Fruit fly (Drosophila melanogaster) whole organism, prepupa: Measurements from ENCODE around the gene CG14626.

ENCODE experiments used
- CG10631 ChIP-seq: fragments of 200-800 bp; sonication (Bioruptor generic); optimal IDR thresholded peaks from 2 replicates; lab custom pipeline; 2016; ENCODE audit warnings: missing biosample characterization, missing genetic modification characterization
- CG11762 ChIP-seq: fragments of 200-800 bp; sonication (Bioruptor generic); optimal IDR thresholded peaks from 3 replicates; lab custom pipeline; 2016; ENCODE audit warnings: missing biosample characterization, missing genetic modification characterization; ENCODE audit not compliant: insufficient read depth
- CG11902 ChIP-seq: fragments of 200-800 bp; sonication (Bioruptor generic); optimal IDR thresholded peaks from 3 replicates; lab custom pipeline; 2016; ENCODE audit warnings: missing biosample characterization, missing genetic modification characterization
- CG15336 ChIP-seq: fragments of 200-800 bp; sonication (Bioruptor generic); IDR thresholded peaks from 2 replicates; pipeline ENCODE4 v1.3.6; 2022; ENCODE audit warnings: missing biosample characterization, missing genetic modification characterization
- CG1621 ChIP-seq: fragments of 200-800 bp; sonication (Bioruptor generic); optimal IDR thresholded peaks from 3 replicates; lab custom pipeline; 2018; ENCODE audit warnings: missing biosample characterization, mild to moderate bottlenecking, missing genetic modification characterization
- CG16779 ChIP-seq: fragments of 200-800 bp; sonication (Bioruptor generic); optimal IDR thresholded peaks from 3 replicates; lab custom pipeline; 2017; ENCODE audit warnings: missing biosample characterization, mild to moderate bottlenecking, missing genetic modification characterization
- CG3032 ChIP-seq: fragments of 200-800 bp; optimal IDR thresholded peaks from 2 replicates; lab custom pipeline; 2019; ENCODE audit warnings: missing biosample characterization, mild to moderate bottlenecking, missing genetic modification characterization, moderate library complexity
- CG31627 ChIP-seq: fragments of 200-800 bp; sonication (Bioruptor generic); optimal IDR thresholded peaks from 3 replicates; lab custom pipeline; 2016; ENCODE audit warnings: missing biosample characterization, missing genetic modification characterization
- CG32006 ChIP-seq: fragments of 200-800 bp; sonication (Bioruptor generic); optimal IDR thresholded peaks from 3 replicates; lab custom pipeline; 2017; ENCODE audit warnings: missing biosample characterization, mild to moderate bottlenecking, missing genetic modification characterization
- CG34406 ChIP-seq: fragments of 200-800 bp; sonication (Bioruptor generic); optimal IDR thresholded peaks from 3 replicates; lab custom pipeline; 2016; ENCODE audit warnings: missing biosample characterization, missing genetic modification characterization
- CG4318 ChIP-seq: fragments of 200-800 bp; sonication (Bioruptor generic); optimal IDR thresholded peaks from 3 replicates; lab custom pipeline; 2017; ENCODE audit warnings: missing biosample characterization, mild to moderate bottlenecking, missing genetic modification characterization
- CG6163 ChIP-seq: fragments of 200-800 bp; sonication (Bioruptor generic); IDR thresholded peaks from 3 replicates; pipeline ENCODE4 v1.3.6; 2022; ENCODE audit warnings: missing biosample characterization, missing genetic modification characterization
- CG6276 ChIP-seq: fragments of 200-800 bp; sonication (Bioruptor generic); optimal IDR thresholded peaks from 2 replicates; lab custom pipeline; 2017; ENCODE audit warnings: missing biosample characterization, mild to moderate bottlenecking, missing genetic modification characterization
- CG6792 ChIP-seq: fragments of 200-800 bp; sonication (Bioruptor generic); optimal IDR thresholded peaks from 3 replicates; lab custom pipeline; 2016; ENCODE audit warnings: missing biosample characterization, missing genetic modification characterization
- CG6808 ChIP-seq: fragments of 200-800 bp; sonication (Bioruptor generic); optimal IDR thresholded peaks from 3 replicates; lab custom pipeline; 2017; ENCODE audit warnings: missing biosample characterization, missing genetic modification characterization, mild to moderate bottlenecking, moderate library complexity, missing genetic modification reagents
- CG6854 ChIP-seq: fragments of 200-800 bp; sonication (Bioruptor generic); optimal IDR thresholded peaks from 2 replicates; lab custom pipeline; 2017; ENCODE audit warnings: missing biosample characterization, mild to moderate bottlenecking, missing genetic modification characterization
- CG7368 ChIP-seq: fragments of 200-800 bp; sonication (Bioruptor generic); optimal IDR thresholded peaks from 3 replicates; lab custom pipeline; 2016; ENCODE audit warnings: missing biosample characterization, missing genetic modification characterization
- CG8119 ChIP-seq: fragments of 200-800 bp; sonication (Bioruptor generic); IDR thresholded peaks from 3 replicates; pipeline ENCODE4 v1.3.6; 2022; ENCODE audit warnings: missing biosample characterization, missing genetic modification characterization
- CG8319 ChIP-seq: fragments of 200-800 bp; sonication (Bioruptor generic); optimal IDR thresholded peaks from 3 replicates; lab custom pipeline; 2016; ENCODE audit warnings: missing biosample characterization, missing genetic modification characterization
- CG8632 ChIP-seq: fragments of 200-800 bp; sonication (Bioruptor generic); optimal IDR thresholded peaks from 3 replicates; lab custom pipeline; 2016; ENCODE audit warnings: missing biosample characterization, missing genetic modification characterization
- CG9139 ChIP-seq: fragments of 200-800 bp; sonication (Bioruptor generic); optimal IDR thresholded peaks from 3 replicates; lab custom pipeline; 2017; ENCODE audit warnings: missing biosample characterization, mild to moderate bottlenecking, missing genetic modification characterization
- Eip75B ChIP-seq: fragments of 200-800 bp; sonication (Bioruptor generic); optimal IDR thresholded peaks from 3 replicates; lab custom pipeline; 2016; ENCODE audit warnings: missing biosample characterization, missing genetic modification characterization
- Eip78C ChIP-seq: fragments of 200-800 bp; sonication (Bioruptor generic); peaks from one replicate; lab custom pipeline; 2016; ENCODE audit warnings: missing biosample characterization, missing genetic modification characterization
- Eip93F ChIP-seq: fragments of 200-800 bp; sonication (Bioruptor generic); optimal IDR thresholded peaks from 2 replicates; lab custom pipeline; 2016; ENCODE audit warnings: missing biosample characterization, mild to moderate bottlenecking, missing genetic modification characterization
- Ets21C ChIP-seq: fragments of 200-800 bp; sonication (Bioruptor generic); optimal IDR thresholded peaks from 3 replicates; lab custom pipeline; 2016; ENCODE audit warnings: missing biosample characterization, missing genetic modification characterization
- Ets96B ChIP-seq: fragments of 200-800 bp; optimal IDR thresholded peaks from 2 replicates; lab custom pipeline; 2019; ENCODE audit warnings: missing biosample characterization, mild to moderate bottlenecking, missing genetic modification characterization, moderate library complexity
- Hr39 ChIP-seq: fragments of 200-800 bp; sonication (Bioruptor generic); optimal IDR thresholded peaks from 2 replicates; lab custom pipeline; 2016; ENCODE audit warnings: missing biosample characterization, missing genetic modification characterization
- Hr4 ChIP-seq: fragments of 200-800 bp; sonication (Bioruptor generic); optimal IDR thresholded peaks from 3 replicates; lab custom pipeline; 2016; ENCODE audit warnings: missing biosample characterization, missing genetic modification characterization
- Lpt ChIP-seq: fragments of 200-800 bp; sonication (Bioruptor generic); optimal IDR thresholded peaks from 3 replicates; lab custom pipeline; 2016; ENCODE audit warnings: missing biosample characterization, missing genetic modification characterization
- Met ChIP-seq: fragments of 200-800 bp; sonication (Bioruptor generic); optimal IDR thresholded peaks from 3 replicates; lab custom pipeline; 2016; ENCODE audit warnings: missing biosample characterization, missing genetic modification characterization
- OdsH ChIP-seq: fragments of 200-800 bp; sonication (Bioruptor generic); optimal IDR thresholded peaks from 3 replicates; lab custom pipeline; 2016; ENCODE audit warnings: missing biosample characterization, missing genetic modification characterization
- Sox102F ChIP-seq: fragments of 200-800 bp; sonication (Bioruptor generic); optimal IDR thresholded peaks from 2 replicates; lab custom pipeline; 2016; ENCODE audit warnings: missing biosample characterization, mild to moderate bottlenecking, missing genetic modification characterization
- Sox14 ChIP-seq: fragments of 200-800 bp; sonication (Bioruptor generic); optimal IDR thresholded peaks from 3 replicates; lab custom pipeline; 2016; ENCODE audit warnings: missing biosample characterization, missing genetic modification characterization
- achi ChIP-seq: fragments of 200-800 bp; sonication (Bioruptor generic); optimal IDR thresholded peaks from 3 replicates; lab custom pipeline; 2016; ENCODE audit warnings: missing biosample characterization, missing genetic modification characterization
- cyc ChIP-seq: fragments of 200-800 bp; sonication (Bioruptor generic); optimal IDR thresholded peaks from 3 replicates; lab custom pipeline; 2016; ENCODE audit warnings: missing biosample characterization, missing genetic modification characterization
- dac ChIP-seq: fragments of 200-800 bp; sonication (Bioruptor generic); optimal IDR thresholded peaks from 2 replicates; lab custom pipeline; 2017; ENCODE audit warnings: missing biosample characterization, mild to moderate bottlenecking, missing genetic modification characterization
- dsx ChIP-seq: fragments of 200-800 bp; optimal IDR thresholded peaks from 3 replicates; lab custom pipeline; 2019; ENCODE audit warnings: missing biosample characterization, mild to moderate bottlenecking, missing genetic modification characterization, moderate library complexity; ENCODE audit not compliant: poor library complexity, severe bottlenecking
- eg ChIP-seq: fragments of 200-800 bp; sonication (Bioruptor generic); IDR thresholded peaks from 3 replicates; pipeline ENCODE4 v1.3.6; 2022; ENCODE audit warnings: missing biosample characterization, missing genetic modification characterization
- esn ChIP-seq: fragments of 200-800 bp; sonication (Bioruptor generic); optimal IDR thresholded peaks from 2 replicates; lab custom pipeline; 2016; ENCODE audit warnings: missing biosample characterization, mild to moderate bottlenecking, missing genetic modification characterization, moderate library complexity
- fd59A ChIP-seq: fragments of 200-800 bp; sonication (Bioruptor generic); optimal IDR thresholded peaks from 2 replicates; lab custom pipeline; 2017; ENCODE audit warnings: missing biosample characterization, mild to moderate bottlenecking, missing genetic modification characterization, missing genetic modification reagents
- fkh ChIP-seq: fragments of 200-800 bp; sonication (Bioruptor generic); optimal IDR thresholded peaks from 3 replicates; lab custom pipeline; 2017; ENCODE audit warnings: missing biosample characterization, mild to moderate bottlenecking, missing genetic modification characterization, moderate library complexity
- lz ChIP-seq: fragments of 200-800 bp; sonication (Bioruptor generic); optimal IDR thresholded peaks from 3 replicates; lab custom pipeline; 2016; ENCODE audit warnings: missing biosample characterization, missing genetic modification characterization
- net ChIP-seq: fragments of 200-800 bp; sonication (Bioruptor generic); optimal IDR thresholded peaks from 3 replicates; lab custom pipeline; 2016; ENCODE audit warnings: missing biosample characterization, missing genetic modification characterization
- pdm3 ChIP-seq: fragments of 200-800 bp; sonication (Bioruptor generic); optimal IDR thresholded peaks from 3 replicates; lab custom pipeline; 2016; ENCODE audit warnings: missing biosample characterization, missing genetic modification characterization
- salr ChIP-seq, 2 experiments: fragments of 200-800 bp; sonication (Bioruptor generic); optimal IDR thresholded peaks; 3 replicates each; lab custom pipeline; 2016 to 2018; ENCODE audit warnings: missing biosample characterization in 2 of 2, missing genetic modification characterization in 2 of 2, mild to moderate bottlenecking in 1 of 2
- ss ChIP-seq, 2 experiments: fragments of 200-800 bp; sonication (Bioruptor generic); optimal IDR thresholded peaks; 2 replicates in 1 of 2; 3 replicates in 1 of 2; lab custom pipeline; 2017 to 2018; ENCODE audit warnings: mild to moderate bottlenecking in 2 of 2, missing biosample characterization in 2 of 2, missing genetic modification characterization in 2 of 2, moderate library complexity in 1 of 2
- topi ChIP-seq: fragments of 200-800 bp; sonication (Bioruptor generic); optimal IDR thresholded peaks from 3 replicates; lab custom pipeline; 2016; ENCODE audit warnings: missing biosample characterization, missing genetic modification characterization
- vri ChIP-seq: fragments of 200-800 bp; sonication (Bioruptor generic); optimal IDR thresholded peaks from 3 replicates; lab custom pipeline; 2016; ENCODE audit warnings: missing biosample characterization, mild to moderate bottlenecking, missing genetic modification characterization

The CG14626 gene

dm6 chrX:1184478-1184877 lies at the start of gene CG14626:
Gene CG14626 (plus strand): TSS chrX:1184778.
- no peak for TF ChIP-seq Eip93F (GFP tag; lab: Kevin White, UChicago)
- no peak for TF ChIP-seq Ets21C
- TF ChIP-seq dsx (GFP tag; lab: Kevin White, UChicago), result no peak
- no peak for TF ChIP-seq CG10631 (GFP tag; lab: Kevin White, UChicago)
- no peak for TF ChIP-seq CG8632 (GFP tag; lab: Kevin White, UChicago)
- TF ChIP-seq Lpt (GFP tag; lab: Kevin White, UChicago), result no peak
- TF ChIP-seq CG8119 (GFP tag; lab: Robert Waterston, UW), result no peak
- no peak for TF ChIP-seq CG9139 (GFP tag; lab: Kevin White, UChicago)
- no peak for TF ChIP-seq Sox14 (GFP tag; lab: Kevin White, UChicago)
- TF ChIP-seq CG11762, result no peak
- no peak for TF ChIP-seq CG6163 (GFP tag; lab: Robert Waterston, UW)
- TF ChIP-seq cyc (GFP tag; lab: Kevin White, UChicago), result no peak
- no peak for TF ChIP-seq CG4318
- no peak for TF ChIP-seq CG31627 (GFP tag; lab: Kevin White, UChicago)
- no peak for TF ChIP-seq Eip75B (GFP tag; lab: Kevin White, UChicago)
- TF ChIP-seq ss (GFP tag; optimal IDR thresholded peaks at IDR 0.05; lab: Kevin White, UChicago), result no peak
- TF ChIP-seq lz (GFP tag; lab: Kevin White, UChicago), result no peak
- TF ChIP-seq Eip78C, result no peak
- TF ChIP-seq CG6854 (GFP tag; lab: Kevin White, UChicago), result no peak
- no peak for TF ChIP-seq Sox102F (GFP tag; lab: Kevin White, UChicago)

dm6 chrX:1135006-1135376 lies 49.6 kb upstream of the CG14626 start:
- no peak for TF ChIP-seq CG10631 (GFP tag; lab: Kevin White, UChicago)
- no peak for TF ChIP-seq CG6854 (GFP tag; lab: Kevin White, UChicago)
- TF ChIP-seq CG8119 (GFP tag; lab: Robert Waterston, UW), result no peak
- TF ChIP-seq CG11902 (GFP tag; lab: Kevin White, UChicago), result no peak
- no peak for TF ChIP-seq dac (GFP tag; lab: Kevin White, UChicago)
- no peak for TF ChIP-seq fd59A
- peak; percentile 11 for TF ChIP-seq Ets96B (tag; lab: Kevin White, UChicago)
- peak; percentile 17 for TF ChIP-seq pdm3 (GFP tag; lab: Kevin White, UChicago)
- peak; percentile 31 for TF ChIP-seq Hr4 (GFP tag; lab: Kevin White, UChicago)
- no peak for TF ChIP-seq CG6163 (GFP tag; lab: Robert Waterston, UW)
- TF ChIP-seq CG3032, result peak; percentile 19
- no peak for TF ChIP-seq Hr39 (GFP tag; lab: Kevin White, UChicago)
- TF ChIP-seq achi (GFP tag; lab: Kevin White, UChicago), result no peak
- no peak for TF ChIP-seq Sox102F (GFP tag; lab: Kevin White, UChicago)
- TF ChIP-seq CG8319 (GFP tag; lab: Kevin White, UChicago), result no peak
- TF ChIP-seq CG15336 (GFP tag; lab: Robert Waterston, UW), result no peak
- TF ChIP-seq Eip93F (GFP tag; lab: Kevin White, UChicago), result no peak
- TF ChIP-seq CG34406 (GFP tag; lab: Kevin White, UChicago), result no peak
- TF ChIP-seq dsx (GFP tag; lab: Kevin White, UChicago), result no peak
- no peak for TF ChIP-seq Ets21C
- no peak for TF ChIP-seq CG1621 (tag; lab: Kevin White, UChicago)
- no peak for TF ChIP-seq salr (GFP tag; optimal IDR thresholded peaks at IDR 0.05; lab: Kevin White, UChicago)
- TF ChIP-seq lz (GFP tag; lab: Kevin White, UChicago), result peak; percentile 28
- no peak for TF ChIP-seq CG6792 (GFP tag; lab: Kevin White, UChicago)
- TF ChIP-seq OdsH (GFP tag; lab: Kevin White, UChicago), result no peak
- peak; percentile 38 for TF ChIP-seq CG6276 (GFP tag; lab: Kevin White, UChicago)
- TF ChIP-seq CG6808 (GFP tag; lab: Kevin White, UChicago), result no peak
- peak; percentile 51 for TF ChIP-seq Met (GFP tag; lab: Kevin White, UChicago)
- peak; percentile 16 for TF ChIP-seq net (GFP tag; lab: Kevin White, UChicago)
- TF ChIP-seq CG4318, result no peak
- peak; percentile 22 for TF ChIP-seq fkh (GFP tag; lab: Kevin White, UChicago)
- no peak for TF ChIP-seq CG16779 (tag; lab: Kevin White, UChicago)
- TF ChIP-seq vri (GFP tag; lab: Kevin White, UChicago), result peak; percentile 13
- TF ChIP-seq eg (GFP tag; lab: Robert Waterston, UW), result 0 out of 3 replicates have a peak, but pooled peaks have one; percentile 30
- no peak for TF ChIP-seq Lpt (GFP tag; lab: Kevin White, UChicago)
- peak; percentile 31 for TF ChIP-seq CG32006 (GFP tag; lab: Kevin White, UChicago)
- no peak for TF ChIP-seq CG7368 (GFP tag; lab: Kevin White, UChicago)
- TF ChIP-seq ss (GFP tag; optimal IDR thresholded peaks at IDR 0.05; lab: Kevin White, UChicago), result peak in 1 of 2 experiments; percentile 24
- no peak for TF ChIP-seq topi (GFP tag; lab: Kevin White, UChicago)
- TF ChIP-seq esn (GFP tag; lab: Kevin White, UChicago), result peak; percentile 21
- peak; percentile 48 for TF ChIP-seq Eip75B (GFP tag; lab: Kevin White, UChicago)
- peak; percentile 18 for TF ChIP-seq cyc (GFP tag; lab: Kevin White, UChicago)
